Fruit fly (Drosophila melanogaster) whole organism, embryonic: ENCODE results near the gene grnd.

Source experiments
- Bdp1 ChIP-seq: fragments of 200-800 bp; sonication (Bioruptor generic); optimal IDR thresholded peaks from 3 replicates; lab custom pipeline; 2016; ENCODE audit warnings: missing biosample characterization, missing genetic modification characterization
- CG10209 ChIP-seq: fragments of 200-800 bp; sonication (Bioruptor generic); optimal IDR thresholded peaks from 3 replicates; lab custom pipeline; 2017; ENCODE audit warnings: missing biosample characterization, mild to moderate bottlenecking, missing genetic modification characterization, missing genetic modification reagents
- CG10959 ChIP-seq: fragments of 200-800 bp; sonication (Bioruptor generic); IDR thresholded peaks from 2 replicates; pipeline ENCODE4 v1.3.6; 2022; ENCODE audit warnings: missing biosample characterization, missing genetic modification characterization
- CG11247 ChIP-seq: fragments of 200-800 bp; sonication (Bioruptor generic); IDR thresholded peaks from 2 replicates; pipeline ENCODE4 v1.3.6; 2022; ENCODE audit warnings: missing biosample characterization, missing genetic modification characterization
- CG12071 ChIP-seq: fragments of 200-800 bp; sonication (Bioruptor generic); optimal IDR thresholded peaks from 3 replicates; lab custom pipeline; 2018; ENCODE audit warnings: missing biosample characterization, mild to moderate bottlenecking, missing genetic modification characterization
- CG17359 ChIP-seq: fragments of 200-800 bp; sonication (Bioruptor generic); optimal IDR thresholded peaks from 3 replicates; lab custom pipeline; 2018; ENCODE audit warnings: missing biosample characterization, mild to moderate bottlenecking, missing genetic modification characterization, moderate library complexity
- CG17912 ChIP-seq: fragments of 200-800 bp; sonication (Bioruptor generic); optimal IDR thresholded peaks from 2 replicates; lab custom pipeline; 2018; ENCODE audit warnings: missing biosample characterization, mild to moderate bottlenecking, missing genetic modification characterization
- CG18599 ChIP-seq: fragments of 200-800 bp; sonication (Bioruptor generic); optimal IDR thresholded peaks from 3 replicates; lab custom pipeline; 2017; ENCODE audit warnings: missing biosample characterization, missing genetic modification characterization, mild to moderate bottlenecking, moderate library complexity, missing genetic modification reagents
- CG31388 ChIP-seq: fragments of 200-800 bp; sonication (Bioruptor generic); optimal IDR thresholded peaks from 2 replicates; lab custom pipeline; 2016; ENCODE audit warnings: missing biosample characterization, missing genetic modification characterization
- CG3726 ChIP-seq: fragments of 200-800 bp; sonication (Bioruptor generic); IDR thresholded peaks from 3 replicates; pipeline ENCODE4, ENCODE4 v1.3.6; 2022; ENCODE audit warnings: missing biosample characterization, missing genetic modification characterization
- CG3847 ChIP-seq: fragments of 200-800 bp; sonication (Bioruptor generic); IDR thresholded peaks from 2 replicates; pipeline ENCODE4 v1.3.6; 2022; ENCODE audit warnings: missing biosample characterization, missing genetic modification characterization
- CG4328 ChIP-seq: fragments of 200-800 bp; sonication (Bioruptor generic); optimal IDR thresholded peaks from 3 replicates; lab custom pipeline; 2017; ENCODE audit warnings: missing biosample characterization, missing genetic modification reagents, missing genetic modification characterization
- CG4360 ChIP-seq: fragments of 200-800 bp; sonication (Bioruptor generic); IDR thresholded peaks from 2 replicates; pipeline ENCODE4 v1.3.6; 2022; ENCODE audit warnings: missing biosample characterization, missing genetic modification characterization
- CG4617 ChIP-seq: fragments of 200-800 bp; sonication (Bioruptor generic); optimal IDR thresholded peaks from 3 replicates; lab custom pipeline; 2016; ENCODE audit warnings: missing biosample characterization, missing genetic modification characterization, borderline replicate concordance
- CG6272 ChIP-seq: fragments of 200-800 bp; sonication (Bioruptor generic); IDR thresholded peaks from 2 replicates; pipeline ENCODE4 v1.3.6; 2022; ENCODE audit warnings: missing biosample characterization, missing genetic modification characterization
- CG7987 ChIP-seq: fragments of 200-800 bp; sonication (Bioruptor generic); optimal IDR thresholded peaks from 2 replicates; lab custom pipeline; 2018; ENCODE audit warnings: missing biosample characterization, mild to moderate bottlenecking, missing genetic modification characterization, moderate library complexity
- CG9437 ChIP-seq: fragments of 200-800 bp; sonication (Bioruptor generic); optimal IDR thresholded peaks from 2 replicates; lab custom pipeline; 2018; ENCODE audit warnings: missing biosample characterization, mild to moderate bottlenecking, missing genetic modification characterization
- CG9876 ChIP-seq: fragments of 200-800 bp; sonication (Bioruptor generic); optimal IDR thresholded peaks from 2 replicates; lab custom pipeline; 2016; ENCODE audit warnings: missing biosample characterization, missing genetic modification characterization
- CoRest ChIP-seq: fragments of 200-800 bp; sonication (Bioruptor generic); optimal IDR thresholded peaks from 3 replicates; lab custom pipeline; 2018; ENCODE audit warnings: missing biosample characterization, mild to moderate bottlenecking, missing genetic modification characterization, moderate library complexity
- CrebB ChIP-seq: fragments of 200-800 bp; sonication (Bioruptor generic); optimal IDR thresholded peaks from 3 replicates; lab custom pipeline; 2018; ENCODE audit warnings: missing biosample characterization, mild to moderate bottlenecking, missing genetic modification characterization
- Dad ChIP-seq: fragments of 200-800 bp; sonication (Bioruptor generic); optimal IDR thresholded peaks from 3 replicates; lab custom pipeline; 2016; ENCODE audit warnings: missing biosample characterization, missing genetic modification characterization
- Dp ChIP-seq: fragments of 200-800 bp; sonication (Bioruptor generic); optimal IDR thresholded peaks from 2 replicates; lab custom pipeline; 2018; ENCODE audit warnings: missing biosample characterization, mild to moderate bottlenecking, missing genetic modification characterization, moderate library complexity
- Elba2 ChIP-seq: fragments of 200-800 bp; sonication (Bioruptor generic); optimal IDR thresholded peaks from 3 replicates; lab custom pipeline; 2016; ENCODE audit warnings: missing biosample characterization, missing genetic modification characterization
- Nf-YA ChIP-seq: fragments of 200-800 bp; sonication (Bioruptor generic); IDR thresholded peaks from 2 replicates; pipeline ENCODE4 v1.3.6; 2022; ENCODE audit warnings: missing biosample characterization, missing genetic modification characterization
- Pdp1 ChIP-seq, 2 experiments: fragments of 200-800 bp; sonication (Bioruptor generic); optimal IDR thresholded peaks; 3 replicates each; lab custom pipeline; 2016; ENCODE audit warnings: missing biosample characterization in 2 of 2, missing genetic modification characterization in 2 of 2, mild to moderate bottlenecking in 1 of 2, moderate library complexity in 1 of 2
- Tbp ChIP-seq: fragments of >200 bp; optimal IDR thresholded peaks from 2 replicates; lab custom pipeline; 2018; ENCODE audit warnings: missing biosample characterization, missing genetic modification characterization
- YL-1 ChIP-seq: fragments of 200-800 bp; sonication (Bioruptor generic); optimal IDR thresholded peaks from 3 replicates; lab custom pipeline; 2017; ENCODE audit warnings: missing biosample characterization, mild to moderate bottlenecking, missing genetic modification characterization
- abd-A ChIP-seq: fragments of 200-800 bp; sonication (Bioruptor generic); optimal IDR thresholded peaks from 3 replicates; lab custom pipeline; 2019; ENCODE audit warnings: missing biosample characterization, mild to moderate bottlenecking, missing genetic modification characterization, moderate library complexity
- cad ChIP-seq: fragments of >200 bp; optimal IDR thresholded peaks from 2 replicates; lab custom pipeline; 2017; ENCODE audit warnings: missing biosample characterization, missing genetic modification characterization
- cwo ChIP-seq: fragments of 200-800 bp; sonication (Bioruptor generic); optimal IDR thresholded peaks from 3 replicates; lab custom pipeline; 2017; ENCODE audit warnings: missing biosample characterization, missing genetic modification characterization, mild to moderate bottlenecking, moderate library complexity, missing genetic modification reagents
- danr ChIP-seq: fragments of 200-800 bp; sonication (Bioruptor generic); IDR thresholded peaks from 2 replicates; pipeline ENCODE4 v1.3.6; 2022; ENCODE audit warnings: missing biosample characterization, missing genetic modification characterization
- dimm ChIP-seq: fragments of 200-800 bp; sonication (Bioruptor generic); IDR thresholded peaks from 2 replicates; pipeline ENCODE4 v1.3.6; 2022; ENCODE audit warnings: missing biosample characterization, missing genetic modification characterization
- dysf ChIP-seq: fragments of 200-800 bp; sonication (Bioruptor generic); IDR thresholded peaks from 3 replicates; pipeline ENCODE4 v1.3.6; 2022; ENCODE audit warnings: missing biosample characterization, missing genetic modification characterization
- ftz-f1 ChIP-seq: fragments of 200-800 bp; sonication (Bioruptor generic); optimal IDR thresholded peaks from 2 replicates; lab custom pipeline; 2016; ENCODE audit warnings: missing biosample characterization, missing genetic modification characterization
- jing ChIP-seq: fragments of 200-800 bp; sonication (Bioruptor generic); optimal IDR thresholded peaks from 2 replicates; lab custom pipeline; 2018; ENCODE audit warnings: missing biosample characterization, mild to moderate bottlenecking, missing genetic modification characterization
- knrl ChIP-seq: fragments of 200-800 bp; sonication (Bioruptor generic); IDR thresholded peaks from 3 replicates; pipeline ENCODE4 v1.3.6; 2022; ENCODE audit warnings: missing biosample characterization, missing genetic modification characterization; ENCODE audit not compliant: partially characterized antibody
- lbe ChIP-seq: fragments of 200-800 bp; sonication (Bioruptor generic); optimal IDR thresholded peaks from 2 replicates; lab custom pipeline; 2016; ENCODE audit warnings: missing biosample characterization, mild to moderate bottlenecking, missing genetic modification characterization
- mirr ChIP-seq: fragments of 200-800 bp; sonication (Bioruptor generic); optimal IDR thresholded peaks from 3 replicates; lab custom pipeline; 2018; ENCODE audit warnings: missing biosample characterization, mild to moderate bottlenecking, missing genetic modification characterization
- oc ChIP-seq: fragments of 200-800 bp; sonication (Bioruptor generic); optimal IDR thresholded peaks from 2 replicates; lab custom pipeline; 2018; ENCODE audit warnings: missing biosample characterization, mild to moderate bottlenecking, missing genetic modification characterization, moderate library complexity
- p53 ChIP-seq: fragments of 200-800 bp; sonication (Bioruptor generic); optimal IDR thresholded peaks from 2 replicates; lab custom pipeline; 2016; ENCODE audit warnings: missing biosample characterization, missing genetic modification characterization
- pb ChIP-seq: fragments of 200-800 bp; sonication (Bioruptor generic); optimal IDR thresholded peaks from 3 replicates; lab custom pipeline; 2016; ENCODE audit warnings: missing biosample characterization, missing genetic modification characterization
- pfk ChIP-seq: fragments of 200-800 bp; sonication (Bioruptor generic); optimal IDR thresholded peaks from 2 replicates; lab custom pipeline; 2018; ENCODE audit warnings: missing biosample characterization, mild to moderate bottlenecking, missing genetic modification characterization, moderate library complexity
- pzg ChIP-seq: fragments of 200-800 bp; sonication (Bioruptor generic); optimal IDR thresholded peaks from 3 replicates; lab custom pipeline; 2018; ENCODE audit warnings: missing biosample characterization, mild to moderate bottlenecking, missing genetic modification characterization, moderate library complexity
- trem ChIP-seq: fragments of 200-800 bp; optimal IDR thresholded peaks from 3 replicates; lab custom pipeline; 2019; ENCODE audit warnings: missing biosample characterization, mild to moderate bottlenecking, missing genetic modification characterization, moderate library complexity
- twi ChIP-seq: fragments of 200-800 bp; optimal IDR thresholded peaks from 2 replicates; lab custom pipeline; 2019; ENCODE audit warnings: missing biosample characterization, mild to moderate bottlenecking, missing genetic modification characterization, moderate library complexity
- wor ChIP-seq: fragments of 200-800 bp; sonication (Bioruptor generic); IDR thresholded peaks from 2 replicates; pipeline ENCODE4 v1.3.6; 2022; ENCODE audit warnings: missing biosample characterization, missing genetic modification characterization

The grnd gene

dm6 chr2L:18448639-18449430 lies 36.4 kb upstream of the grnd start, which contains the start of gene ncm (continued):
- no peak for TF ChIP-seq CG31388
- no peak for TF ChIP-seq danr (GFP tag; lab: Robert Waterston, UW)
- TF ChIP-seq pb (GFP tag; lab: Kevin White, UChicago), result no peak
- TF ChIP-seq Pdp1 (GFP tag; optimal IDR thresholded peaks at IDR 0.05; lab: Kevin White, UChicago), result no peak
- TF ChIP-seq dimm (GFP tag; lab: Robert Waterston, UW), result no peak
- TF ChIP-seq pzg (GFP tag; lab: Kevin White, UChicago), result peak; percentile 68
- TF ChIP-seq CG9876 (GFP tag; lab: Kevin White, UChicago), result no peak
- TF ChIP-seq CoRest (tag; lab: Kevin White, UChicago), result peak; percentile 35
- no peak for TF ChIP-seq jing (GFP tag; lab: Kevin White, UChicago)
- no peak for TF ChIP-seq CG11247 (GFP tag; lab: Robert Waterston, UW)
- TF ChIP-seq YL-1 (GFP tag; lab: Kevin White, UChicago), result peak; percentile 55
- peak; percentile 73 for TF ChIP-seq CG4617 (GFP tag; lab: Kevin White, UChicago)
- TF ChIP-seq mirr (GFP tag; lab: Kevin White, UChicago), result no peak
- no peak for TF ChIP-seq CG3726
- TF ChIP-seq CrebB (tag; lab: Kevin White, UChicago), result no peak
- peak; percentile 91 for TF ChIP-seq knrl (GFP tag; lab: Robert Waterston, UW)
- no peak for TF ChIP-seq Nf-YA (GFP tag; lab: Robert Waterston, UW)
- TF ChIP-seq ftz-f1 (GFP tag; lab: Kevin White, UChicago), result no peak
- TF ChIP-seq Dp (GFP tag; lab: Kevin White, UChicago), result peak; percentile 44
- TF ChIP-seq Dad (GFP tag; lab: Kevin White, UChicago), result no peak
- TF ChIP-seq dysf (GFP tag; lab: Robert Waterston, UW), result no peak
- no peak for TF ChIP-seq wor (GFP tag; lab: Robert Waterston, UW)
- no peak for TF ChIP-seq CG6272 (GFP tag; lab: Robert Waterston, UW)
- no peak for TF ChIP-seq twi (tag; lab: Kevin White, UChicago)
- no peak for TF ChIP-seq Bdp1 (GFP tag; lab: Kevin White, UChicago)
- TF ChIP-seq cwo (GFP tag; lab: Kevin White, UChicago), result no peak
- no peak for TF ChIP-seq Elba2 (GFP tag; lab: Kevin White, UChicago)
- TF ChIP-seq CG7987 (GFP tag; lab: Kevin White, UChicago), result no peak
- TF ChIP-seq abd-A (tag; lab: Kevin White, UChicago), result no peak
- TF ChIP-seq CG18599 (GFP tag; lab: Kevin White, UChicago), result no peak
- TF ChIP-seq CG10959 (GFP tag; lab: Robert Waterston, UW), result no peak
- TF ChIP-seq CG4328 (GFP tag; lab: Kevin White, UChicago), result no peak
- no peak for TF ChIP-seq cad (GFP tag; lab: Kevin White, UChicago)
- TF ChIP-seq CG17359 (tag; lab: Kevin White, UChicago), result no peak
- no peak for TF ChIP-seq lbe (GFP tag; lab: Kevin White, UChicago)
- TF ChIP-seq CG12071 (GFP tag; lab: Kevin White, UChicago), result no peak
- no peak for TF ChIP-seq p53 (GFP tag; lab: Kevin White, UChicago)
- TF ChIP-seq CG17912 (GFP tag; lab: Kevin White, UChicago), result no peak
- TF ChIP-seq oc (tag; lab: Kevin White, UChicago), result no peak
- no peak for TF ChIP-seq CG3847 (GFP tag; lab: Robert Waterston, UW)
- no peak for TF ChIP-seq Tbp (GFP tag; lab: Kevin White, UChicago)
- no peak for TF ChIP-seq CG4360 (GFP tag; lab: Robert Waterston, UW)
- TF ChIP-seq pfk (GFP tag; lab: Kevin White, UChicago), result peak; percentile 88
- TF ChIP-seq trem (tag; lab: Kevin White, UChicago), result peak; percentile 54
- TF ChIP-seq CG9437, result no peak
- TF ChIP-seq CG10209 (GFP tag; lab: Kevin White, UChicago), result no peak
